Worm (Caenorhabditis elegans): Measurements from ENCODE around the gene panl-2.

panl-2 gene

DNA sequence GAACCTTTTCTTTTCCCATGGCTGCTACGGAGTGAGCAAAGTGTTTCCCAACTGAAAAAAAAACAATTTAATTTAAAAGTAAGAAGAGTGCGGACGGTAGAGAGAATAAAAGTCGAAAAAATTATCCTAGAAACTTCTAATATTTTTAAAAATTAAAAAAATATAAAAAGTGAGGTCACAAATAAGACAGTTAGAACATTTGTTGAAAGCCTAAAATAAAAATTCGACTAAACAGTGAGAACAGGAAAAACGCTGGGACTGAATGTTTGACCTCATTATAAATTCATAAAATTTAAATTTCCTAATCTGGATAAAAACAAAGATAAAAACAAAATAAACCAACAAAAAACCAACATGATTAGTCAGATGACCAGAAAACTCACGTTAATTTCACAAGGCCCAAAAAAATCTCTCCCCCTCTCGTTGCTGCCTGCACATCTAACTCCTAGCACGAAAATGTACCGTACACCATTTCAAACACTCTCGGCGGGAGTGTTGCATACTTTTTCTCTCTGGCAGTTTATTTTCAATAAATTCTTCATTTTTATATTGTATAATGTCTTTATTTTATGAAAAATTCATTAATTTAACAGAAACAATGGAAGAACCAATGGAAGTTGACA, 3.8 kb upstream of the panl-2 start, which contains the start of the genes eef-1A.1 and rfc-4 (continued):
- peak; percentile 93 for TF ChIP-seq ekl-4 (GFP tag; IDR thresholded peaks at IDR 0.05)
- TF ChIP-seq T07F8.4 (tag; optimal IDR thresholded peaks at IDR 0.05) = no peak
- no peak for TF ChIP-seq nhr-179 (tag; optimal IDR thresholded peaks at IDR 0.05)
- no peak for TF ChIP-seq ztf-22 (GFP tag; optimal IDR thresholded peaks at IDR 0.05)
- no peak for TF ChIP-seq rec-8 (tag; optimal IDR thresholded peaks at IDR 0.05)
- TF ChIP-seq unc-62 (GFP tag; optimal IDR thresholded peaks at IDR 0.05) = no peak
- TF ChIP-seq hlh-12 (tag; optimal IDR thresholded peaks at IDR 0.05) = no peak
- TF ChIP-seq aptf-3 (GFP tag; IDR thresholded peaks at IDR 0.05) = no peak
- peak; percentile 89 for TF ChIP-seq efl-1 (GFP tag; optimal IDR thresholded peaks at IDR 0.05)
- peak; percentile 96 for TF ChIP-seq ceh-27 (GFP tag; optimal IDR thresholded peaks at IDR 0.05)
- no peak for TF ChIP-seq nfya-2 (GFP tag; IDR thresholded peaks at IDR 0.05)
- peak; percentile 91 for TF ChIP-seq attf-3 (GFP tag; conservative IDR thresholded peaks at IDR 0.05)
- TF ChIP-seq ceh-58 (GFP tag; IDR thresholded peaks at IDR 0.05) = no peak
- TF ChIP-seq B0261.1 (tag; optimal IDR thresholded peaks at IDR 0.05) = peak; percentile 15
- peak; percentile 81 for TF ChIP-seq Y53G8AR.9 (GFP tag; conservative IDR thresholded peaks at IDR 0.05)
- TF ChIP-seq lir-1 (GFP tag; conservative IDR thresholded peaks at IDR 0.05) = peak; percentile 81
- no peak for TF ChIP-seq ceh-40 (GFP tag; IDR thresholded peaks at IDR 0.05)
- TF ChIP-seq cebp-2 (GFP tag; IDR thresholded peaks at IDR 0.05) = no peak
- TF ChIP-seq ztf-26 (tag; optimal IDR thresholded peaks at IDR 0.05) = peak; percentile 82
- no peak for TF ChIP-seq bed-1 (GFP tag; IDR thresholded peaks at IDR 0.05)
- no peak for TF ChIP-seq dpff-1 (tag; optimal IDR thresholded peaks at IDR 0.05)
- TF ChIP-seq snpc-4 (GFP tag; optimal IDR thresholded peaks at IDR 0.05) = peak; percentile 9
- peak; percentile 73 to 87 (median 80) for TF ChIP-seq snpc-4 (tag; optimal IDR thresholded peaks at IDR 0.05)
- TF ChIP-seq ztf-6 (GFP tag; IDR thresholded peaks at IDR 0.05) = 0 out of 2 replicates have a peak, but pooled peaks have one; percentile 17
- no peak for TF ChIP-seq mel-28 (tag; optimal IDR thresholded peaks at IDR 0.05; ENCODE audit: borderline replicate concordance)
- TF ChIP-seq die-1 (tag; optimal IDR thresholded peaks at IDR 0.05) = peak; percentile 18
- TF ChIP-seq ama-1 (optimal IDR thresholded peaks at IDR 0.05) = peak; percentile 61
- no peak for TF ChIP-seq ama-1 (GFP tag; optimal IDR thresholded peaks at IDR 0.05)
- TF ChIP-seq K11D2.4 (GFP tag; IDR thresholded peaks at IDR 0.05) = peak; percentile 84
- TF ChIP-seq atf-7 (tag; optimal IDR thresholded peaks at IDR 0.05) = peak; percentile 57
- TF ChIP-seq Y53F4B.3 (GFP tag; IDR thresholded peaks at IDR 0.05) = no peak
- TF ChIP-seq egrh-3 (GFP tag; IDR thresholded peaks at IDR 0.05) = peak; percentile 83
- TF ChIP-seq F39B2.1 (GFP tag; IDR thresholded peaks at IDR 0.05) = peak; percentile 49; the same call in 1 of the 2 replicates
- TF ChIP-seq lin-26 (GFP tag; IDR thresholded peaks at IDR 0.05) = peak; percentile 11; the same call in 1 of the 2 replicates
- TF ChIP-seq chd-7 (tag; optimal IDR thresholded peaks at IDR 0.05) = peak; percentile 75
- TF ChIP-seq sea-2 (GFP tag; IDR thresholded peaks at IDR 0.05) = no peak
- no peak for TF ChIP-seq attf-6 (GFP tag; IDR thresholded peaks at IDR 0.05)
- peak; percentile 79 for TF ChIP-seq B0336.3 (GFP tag; IDR thresholded peaks at IDR 0.05)
- no peak for TF ChIP-seq sdz-38 (tag; optimal IDR thresholded peaks at IDR 0.05)
- peak; percentile 68 for TF ChIP-seq madf-10 (tag; optimal IDR thresholded peaks at IDR 0.05)
- TF ChIP-seq K12H6.12 (tag; optimal IDR thresholded peaks at IDR 0.05) = peak; percentile 93

ce11 chrIII:6970744-6971143, 2.8 kb upstream of the panl-2 start:
- no peak for TF ChIP-seq unc-62 (GFP tag; optimal IDR thresholded peaks at IDR 0.05)
- no peak for TF ChIP-seq die-1 (tag; optimal IDR thresholded peaks at IDR 0.05)
- TF ChIP-seq pbrm-1 (GFP tag; IDR thresholded peaks at IDR 0.05) = 0 out of 2 replicates have a peak, but pooled peaks have one; percentile 19
- no peak for TF ChIP-seq him-1 (tag; optimal IDR thresholded peaks at IDR 0.05)
- TF ChIP-seq ztf-6 (GFP tag; IDR thresholded peaks at IDR 0.05) = no peak
- no peak for TF ChIP-seq snpc-3.4 (tag; optimal IDR thresholded peaks at IDR 0.05)
- TF ChIP-seq xnd-1 (tag; optimal IDR thresholded peaks at IDR 0.05) = no peak
- no peak for TF ChIP-seq madf-10 (tag; optimal IDR thresholded peaks at IDR 0.05)
- no peak for TF ChIP-seq pha-4 (tag; optimal IDR thresholded peaks at IDR 0.05)
- no peak for TF ChIP-seq F23B12.7 (tag; optimal IDR thresholded peaks at IDR 0.05; ENCODE audit: insufficient read depth)
- TF ChIP-seq efl-1 (GFP tag; optimal IDR thresholded peaks at IDR 0.05) = peak; percentile 10
- no peak for TF ChIP-seq C17E4.6 (GFP tag; IDR thresholded peaks at IDR 0.05)
- TF ChIP-seq ceh-40 (GFP tag; IDR thresholded peaks at IDR 0.05) = no peak
- no peak for TF ChIP-seq hmg-1.2 (GFP tag; IDR thresholded peaks at IDR 0.05)
- no peak for TF ChIP-seq nfya-2 (GFP tag; IDR thresholded peaks at IDR 0.05)
- TF ChIP-seq ceh-27 (GFP tag; optimal IDR thresholded peaks at IDR 0.05) = no peak
- no peak for TF ChIP-seq sdz-38 (tag; optimal IDR thresholded peaks at IDR 0.05)

Data from whole organism, young adult.